Worm (Caenorhabditis elegans): ENCODE measurements around the gene ZK380.6.

Gene ZK380.6

ce11 chrX:1629746-1630145 lies 24.5 kb upstream of the ZK380.6 start:
- TF ChIP-seq elt-1 (tag; optimal IDR thresholded peaks at IDR 0.05; ENCODE audit: borderline replicate concordance, insufficient read depth) (no peak), ceh-43 (GFP tag; optimal IDR thresholded peaks at IDR 0.05) (no peak), blmp-1 (tag; optimal IDR thresholded peaks at IDR 0.05) (no peak), mep-1 (tag; optimal IDR thresholded peaks at IDR 0.05) (no peak), nhr-237 (tag; optimal IDR thresholded peaks at IDR 0.05) (no peak), lin-32 (GFP tag; optimal IDR thresholded peaks at IDR 0.05) (no peak), mab-5 (tag; optimal IDR thresholded peaks at IDR 0.05) (no peak), ceh-39 (tag; optimal IDR thresholded peaks at IDR 0.05) (no peak), mls-2 (tag; optimal IDR thresholded peaks at IDR 0.05) (no peak), tbx-8 (GFP tag; optimal IDR thresholded peaks at IDR 0.05) (no peak), nhr-28 (tag; optimal IDR thresholded peaks at IDR 0.05) (no peak)

- TF ChIP-seq nhr-76 (tag; optimal IDR thresholded peaks at IDR 0.05) = no peak
- no peak for TF ChIP-seq bed-3 (GFP tag; optimal IDR thresholded peaks at IDR 0.05)
- TF ChIP-seq nhr-12 (tag; optimal IDR thresholded peaks at IDR 0.05) = no peak
- no peak for TF ChIP-seq blmp-1 (tag; optimal IDR thresholded peaks at IDR 0.05)
- TF ChIP-seq nhr-237 (tag; optimal IDR thresholded peaks at IDR 0.05) = no peak
- no peak for TF ChIP-seq pha-4 (tag; optimal IDR thresholded peaks at IDR 0.05)
- TF ChIP-seq nhr-2 (tag; optimal IDR thresholded peaks at IDR 0.05) = no peak
- no peak for TF ChIP-seq lin-13 (tag; optimal IDR thresholded peaks at IDR 0.05)
- TF ChIP-seq sptf-1 (tag; optimal IDR thresholded peaks at IDR 0.05) = no peak
- no peak for TF ChIP-seq unc-39 (tag; optimal IDR thresholded peaks at IDR 0.05)
- no peak for TF ChIP-seq ztf-11 (tag; optimal IDR thresholded peaks at IDR 0.05)
These were observed 23.2 kb upstream of the ZK380.6 start, which contains the start of gene ZK380.2 for ce11 chrX:1630881-1631516. Gene ZK380.2 (plus strand): TSS chrX:1631466.

ce11 chrX:1643442-1644096 lies 10.7 kb upstream of the ZK380.6 start:
- TF ChIP-seq zip-8 (tag; optimal IDR thresholded peaks at IDR 0.05) (no peak), drap-1 (GFP tag; optimal IDR thresholded peaks at IDR 0.05) (no peak), ces-1 (GFP tag; optimal IDR thresholded peaks at IDR 0.05) (no peak), nhr-2 (tag; optimal IDR thresholded peaks at IDR 0.05) (no peak), lin-32 (GFP tag; optimal IDR thresholded peaks at IDR 0.05) (no peak), lin-13 (tag; optimal IDR thresholded peaks at IDR 0.05) (no peak), elt-3 (tag; optimal IDR thresholded peaks at IDR 0.05) (no peak), mep-1 (tag; optimal IDR thresholded peaks at IDR 0.05) (no peak), nhr-12 (tag; optimal IDR thresholded peaks at IDR 0.05) (no peak), sem-2 (GFP tag; optimal IDR thresholded peaks at IDR 0.05) (no peak), unc-62 (GFP tag; optimal IDR thresholded peaks at IDR 0.05) (no peak), mls-2 (tag; optimal IDR thresholded peaks at IDR 0.05) (no peak), lsy-2 (tag; optimal IDR thresholded peaks at IDR 0.05) (no peak), sptf-1 (tag; optimal IDR thresholded peaks at IDR 0.05) (no peak), ham-2 (GFP tag; optimal IDR thresholded peaks at IDR 0.05) (no peak)

- TF ChIP-seq flh-1 (GFP tag; optimal IDR thresholded peaks at IDR 0.05) (no peak), mab-5 (tag; optimal IDR thresholded peaks at IDR 0.05) (no peak), ceh-83 (GFP tag; optimal IDR thresholded peaks at IDR 0.05) (no peak), cnd-1 (tag; optimal IDR thresholded peaks at IDR 0.05) (no peak), nhr-2 (tag; optimal IDR thresholded peaks at IDR 0.05) (no peak), M03D4.4 (tag; optimal IDR thresholded peaks at IDR 0.05) (no peak), nhr-237 (tag; optimal IDR thresholded peaks at IDR 0.05) (no peak), ces-1 (GFP tag; optimal IDR thresholded peaks at IDR 0.05) (no peak), elt-1 (tag; optimal IDR thresholded peaks at IDR 0.05; ENCODE audit: borderline replicate concordance, insufficient read depth) (no peak)
These were observed 2.6 kb upstream of the ZK380.6 start, which contains the start of gene ZK380.4 for ce11 chrX:1651668-1652067. Gene ZK380.4 (minus strand): TSS chrX:1651994.

ce11 chrX:1655207-1655606 lies 961 bp downstream of the ZK380.6 start, which contains the start of gene tbx-32:
Gene tbx-32 (plus strand): TSS chrX:1655507.
- TF ChIP-seq drap-1 (GFP tag; optimal IDR thresholded peaks at IDR 0.05) (no peak), nhr-237 (tag; optimal IDR thresholded peaks at IDR 0.05) (no peak), lin-32 (GFP tag; optimal IDR thresholded peaks at IDR 0.05) (no peak), nhr-12 (tag; optimal IDR thresholded peaks at IDR 0.05) (no peak), lsy-2 (tag; optimal IDR thresholded peaks at IDR 0.05) (no peak), cnd-1 (tag; optimal IDR thresholded peaks at IDR 0.05) (no peak), nhr-2 (tag; optimal IDR thresholded peaks at IDR 0.05) (no peak), bed-3 (GFP tag; optimal IDR thresholded peaks at IDR 0.05) (no peak), ceh-83 (GFP tag; optimal IDR thresholded peaks at IDR 0.05) (no peak), nhr-76 (tag; optimal IDR thresholded peaks at IDR 0.05) (no peak)
